Worm (Caenorhabditis elegans) whole organism, L4 larva: ENCODE data around the gene ZK1086.2.

Source experiments
- aly-2 ChIP-seq: sonication (generic microtip); optimal IDR thresholded peaks from 2 replicates; lab custom pipeline; 2018; ENCODE audit warnings: missing biosample characterization, missing genetic modification characterization
- pha-4 ChIP-seq, 2 experiments: fragments of 150-350 bp in 1 of 2; fragments of 200-800 bp in 1 of 2; sonication (Bioruptor generic) in 1 of 2; IDR thresholded peaks in 1 of 2; optimal IDR thresholded peaks in 1 of 2; 2 replicates each; pipeline versions ENCODE4 v1.3.6 to Lab custom; 2014 to 2022; ENCODE audit warnings: missing genetic modification characterization in 2 of 2, missing genetic modification reagents in 2 of 2, missing biosample characterization in 1 of 2, missing compliant biosample characterization in 1 of 2
- skn-1 ChIP-seq: fragments of 150-350 bp; optimal IDR thresholded peaks from 2 replicates; lab custom pipeline; 2014; ENCODE audit warnings: missing biosample characterization, missing genetic modification characterization
- unc-39 ChIP-seq: sonication (generic microtip); optimal IDR thresholded peaks from 2 replicates; lab custom pipeline; 2017; ENCODE audit warnings: missing biosample characterization, missing genetic modification characterization

DNA sequence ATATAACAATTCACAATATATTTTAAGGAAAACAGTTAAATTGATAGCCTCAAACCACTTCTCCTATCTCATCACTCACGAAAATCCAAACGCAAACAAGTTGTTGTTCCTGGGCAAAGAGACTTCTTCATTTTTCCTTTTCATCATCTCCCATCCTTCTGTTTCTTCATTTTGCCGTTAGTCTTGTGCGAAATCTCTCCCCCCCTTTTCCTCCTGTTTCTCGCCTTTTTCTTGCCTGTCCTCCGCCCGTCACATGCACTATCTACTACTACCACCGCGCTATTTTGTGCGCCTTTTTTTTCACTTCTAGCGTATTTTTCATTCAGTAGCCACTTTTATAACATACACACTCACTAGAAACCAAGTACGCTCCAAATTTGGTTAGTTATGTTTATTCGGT lies 38.9 kb downstream of the ZK1086.2 start:
- TF ChIP-seq skn-1 (tag; lab: Kevin White, UChicago), result no peak
- TF ChIP-seq pha-4 (GFP tag; IDR thresholded peaks at IDR 0.05; lab: Robert Waterston, UW), result no peak
- no peak for TF ChIP-seq pha-4 (tag; optimal IDR thresholded peaks at IDR 0.05; lab: Kevin White, UChicago)
- TF ChIP-seq unc-39 (tag; lab: Kevin White, UChicago), result no peak
- no peak for TF ChIP-seq aly-2 (tag; lab: Kevin White, UChicago)
